Fruit fly (Drosophila melanogaster) whole organism, embryonic: ENCODE data around the gene SecCl.

Source experiments
- Atf3 ChIP-seq: fragments of 200-800 bp; sonication (Bioruptor generic); optimal IDR thresholded peaks from 3 replicates; lab custom pipeline; 2016; ENCODE audit warnings: missing biosample characterization, missing genetic modification characterization
- Bdp1 ChIP-seq: fragments of 200-800 bp; sonication (Bioruptor generic); optimal IDR thresholded peaks from 3 replicates; lab custom pipeline; 2016; ENCODE audit warnings: missing biosample characterization, missing genetic modification characterization
- C15 ChIP-seq: fragments of 200-800 bp; sonication (Bioruptor generic); IDR thresholded peaks from 3 replicates; pipeline ENCODE4 v1.3.6; 2022; ENCODE audit warnings: missing biosample characterization, missing genetic modification characterization
- CG10209 ChIP-seq: fragments of 200-800 bp; sonication (Bioruptor generic); optimal IDR thresholded peaks from 3 replicates; lab custom pipeline; 2017; ENCODE audit warnings: missing biosample characterization, mild to moderate bottlenecking, missing genetic modification characterization, missing genetic modification reagents
- CG10274 ChIP-seq: fragments of 200-800 bp; sonication (Bioruptor generic); optimal IDR thresholded peaks from 3 replicates; lab custom pipeline; 2017; ENCODE audit warnings: missing biosample characterization, mild to moderate bottlenecking, missing genetic modification characterization
- CG10543 ChIP-seq: fragments of 200-800 bp; sonication (Bioruptor generic); optimal IDR thresholded peaks from 3 replicates; lab custom pipeline; 2017; ENCODE audit warnings: missing biosample characterization, mild to moderate bottlenecking, missing genetic modification characterization, moderate library complexity
- CG10959 ChIP-seq: fragments of 200-800 bp; sonication (Bioruptor generic); IDR thresholded peaks from 2 replicates; pipeline ENCODE4 v1.3.6; 2022; ENCODE audit warnings: missing biosample characterization, missing genetic modification characterization
- CG13624 ChIP-seq: fragments of 200-800 bp; sonication (Bioruptor generic); optimal IDR thresholded peaks from 2 replicates; lab custom pipeline; 2016; ENCODE audit warnings: missing biosample characterization, missing genetic modification characterization
- CG14050 ChIP-seq: fragments of 200-800 bp; sonication (Bioruptor generic); IDR thresholded peaks from 3 replicates; pipeline ENCODE4 v1.3.6; 2022; ENCODE audit warnings: missing biosample characterization, missing genetic modification characterization
- CG14710 ChIP-seq: fragments of 200-800 bp; sonication (Bioruptor generic); optimal IDR thresholded peaks from 3 replicates; lab custom pipeline; 2019; ENCODE audit warnings: missing biosample characterization, mild to moderate bottlenecking, missing genetic modification characterization, moderate library complexity
- CG14965 ChIP-seq: fragments of 200-800 bp; sonication (Bioruptor generic); optimal IDR thresholded peaks from 2 replicates; lab custom pipeline; 2016; ENCODE audit warnings: missing biosample characterization, missing genetic modification characterization, borderline replicate concordance
- CG16779 ChIP-seq: fragments of 200-800 bp; sonication (Bioruptor generic); IDR thresholded peaks from 2 replicates; pipeline ENCODE4 v1.3.6; 2022; ENCODE audit warnings: missing biosample characterization, missing genetic modification characterization
- CG17612 ChIP-seq: fragments of 200-800 bp; sonication (Bioruptor generic); IDR thresholded peaks from 2 replicates; pipeline ENCODE4 v1.3.6; 2022; ENCODE audit warnings: missing biosample characterization, missing genetic modification characterization
- CG18262 ChIP-seq: fragments of 200-800 bp; optimal IDR thresholded peaks from 3 replicates; lab custom pipeline; 2019; ENCODE audit warnings: missing biosample characterization, mild to moderate bottlenecking, missing genetic modification characterization, moderate library complexity
- CG2202 ChIP-seq: fragments of 200-800 bp; sonication (Bioruptor generic); optimal IDR thresholded peaks from 2 replicates; lab custom pipeline; 2018; ENCODE audit warnings: missing biosample characterization, mild to moderate bottlenecking, missing genetic modification characterization
- CG30020 ChIP-seq: fragments of 200-800 bp; optimal IDR thresholded peaks from 2 replicates; lab custom pipeline; 2019; ENCODE audit warnings: missing biosample characterization, mild to moderate bottlenecking, missing genetic modification characterization, moderate library complexity
- CG6272 ChIP-seq: fragments of 200-800 bp; sonication (Bioruptor generic); IDR thresholded peaks from 2 replicates; pipeline ENCODE4 v1.3.6; 2022; ENCODE audit warnings: missing biosample characterization, missing genetic modification characterization
- CG7786 ChIP-seq: fragments of 200-800 bp; sonication (Bioruptor generic); optimal IDR thresholded peaks from 2 replicates; lab custom pipeline; 2016; ENCODE audit warnings: missing biosample characterization, missing genetic modification characterization
- CG9215 ChIP-seq: fragments of 200-800 bp; sonication (Bioruptor generic); IDR thresholded peaks from 2 replicates; pipeline ENCODE4 v1.3.6; 2022; ENCODE audit warnings: missing biosample characterization, missing genetic modification characterization
- Camta ChIP-seq: fragments of 200-800 bp; sonication (Bioruptor generic); optimal IDR thresholded peaks from 2 replicates; lab custom pipeline; 2016; ENCODE audit warnings: missing biosample characterization, missing genetic modification characterization
- GATAe ChIP-seq: fragments of 200-800 bp; sonication (Bioruptor generic); conservative IDR thresholded peaks from 2 replicates; pipeline ENCODE4 v1.3.6; 2022; ENCODE audit warnings: missing biosample characterization, missing genetic modification characterization
- HHEX ChIP-seq: fragments of 200-800 bp; sonication (Bioruptor generic); optimal IDR thresholded peaks from 3 replicates; lab custom pipeline; 2017; ENCODE audit warnings: missing biosample characterization, mild to moderate bottlenecking, missing genetic modification characterization, missing genetic modification reagents
- HLH4C ChIP-seq: fragments of 200-800 bp; sonication (Bioruptor generic); IDR thresholded peaks from 3 replicates; pipeline ENCODE4 v1.3.6; 2022; ENCODE audit warnings: missing biosample characterization, missing genetic modification characterization; ENCODE audit not compliant: partially characterized antibody
- Hey ChIP-seq: fragments of 200-800 bp; sonication (Bioruptor generic); optimal IDR thresholded peaks from 3 replicates; lab custom pipeline; 2018; ENCODE audit warnings: missing biosample characterization, mild to moderate bottlenecking, missing genetic modification characterization
- Kr ChIP-seq: fragments of 200-800 bp; sonication (Bioruptor generic); optimal IDR thresholded peaks from 2 replicates; lab custom pipeline; 2017; ENCODE audit warnings: missing biosample characterization, mild to moderate bottlenecking, missing genetic modification characterization
- Lhr ChIP-seq: fragments of 200-800 bp; sonication (Bioruptor generic); optimal IDR thresholded peaks from 3 replicates; lab custom pipeline; 2017; ENCODE audit warnings: mild to moderate bottlenecking, missing biosample characterization, missing genetic modification reagents, missing genetic modification characterization
- Lim3 ChIP-seq: fragments of 200-800 bp; sonication (Bioruptor generic); IDR thresholded peaks from 2 replicates; pipeline ENCODE4 v1.3.6; 2022; ENCODE audit warnings: missing biosample characterization, missing genetic modification characterization
- MTF-1 ChIP-seq: fragments of 200-800 bp; sonication (Bioruptor generic); optimal IDR thresholded peaks from 2 replicates; lab custom pipeline; 2018; ENCODE audit warnings: missing biosample characterization, mild to moderate bottlenecking, missing genetic modification characterization, borderline replicate concordance
- Mad ChIP-seq: fragments of 200-800 bp; sonication (Bioruptor generic); optimal IDR thresholded peaks from 2 replicates; lab custom pipeline; 2016; ENCODE audit warnings: missing biosample characterization, missing genetic modification characterization
- Nf-YC ChIP-seq: fragments of 200-800 bp; optimal IDR thresholded peaks from 3 replicates; lab custom pipeline; 2019; ENCODE audit warnings: missing biosample characterization, mild to moderate bottlenecking, missing genetic modification characterization, moderate library complexity
- Scr ChIP-seq: fragments of 200-800 bp; sonication (Bioruptor generic); IDR thresholded peaks from 2 replicates; pipeline ENCODE4 v1.3.6; 2022; ENCODE audit warnings: missing biosample characterization, missing genetic modification characterization; ENCODE audit not compliant: partially characterized antibody
- Side ChIP-seq: fragments of 200-800 bp; sonication (Bioruptor generic); optimal IDR thresholded peaks from 2 replicates; lab custom pipeline; 2016; ENCODE audit warnings: missing biosample characterization, missing genetic modification characterization
- Sry-β ChIP-seq: fragments of 200-800 bp; sonication (Bioruptor generic); optimal IDR thresholded peaks from 2 replicates; lab custom pipeline; 2018; ENCODE audit warnings: missing biosample characterization, mild to moderate bottlenecking, missing genetic modification characterization, moderate library complexity
- Sry-δ ChIP-seq: fragments of 200-800 bp; sonication (Bioruptor generic); optimal IDR thresholded peaks from 2 replicates; lab custom pipeline; 2016; ENCODE audit warnings: missing biosample characterization, missing genetic modification characterization
- cas ChIP-seq: fragments of 200-800 bp; sonication (Bioruptor generic); IDR thresholded peaks from 2 replicates; pipeline ENCODE4 v1.3.6; 2022; ENCODE audit warnings: missing biosample characterization, missing genetic modification characterization
- cato ChIP-seq: fragments of 200-800 bp; sonication (Bioruptor generic); optimal IDR thresholded peaks from 2 replicates; lab custom pipeline; 2016; ENCODE audit warnings: missing biosample characterization, missing genetic modification characterization, borderline replicate concordance
- dati ChIP-seq: fragments of 200-800 bp; sonication (Bioruptor generic); IDR thresholded peaks from 2 replicates; pipeline ENCODE4 v1.3.6; 2022; ENCODE audit warnings: missing biosample characterization, missing genetic modification characterization
- dysf ChIP-seq: fragments of 200-800 bp; sonication (Bioruptor generic); IDR thresholded peaks from 3 replicates; pipeline ENCODE4 v1.3.6; 2022; ENCODE audit warnings: missing biosample characterization, missing genetic modification characterization
- en ChIP-seq: fragments of 200-800 bp; sonication (Bioruptor generic); optimal IDR thresholded peaks from 2 replicates; lab custom pipeline; 2016; ENCODE audit warnings: missing biosample characterization, missing genetic modification characterization
- eyg ChIP-seq: fragments of 200-800 bp; sonication (Bioruptor generic); optimal IDR thresholded peaks from 3 replicates; lab custom pipeline; 2016; ENCODE audit warnings: missing biosample characterization, missing genetic modification characterization
- hbn ChIP-seq: fragments of 200-800 bp; sonication (Bioruptor generic); IDR thresholded peaks from 2 replicates; pipeline ENCODE4 v1.3.6; 2022; ENCODE audit warnings: missing biosample characterization, missing genetic modification characterization; ENCODE audit not compliant: partially characterized antibody
- lbe ChIP-seq: fragments of 200-800 bp; sonication (Bioruptor generic); optimal IDR thresholded peaks from 2 replicates; lab custom pipeline; 2016; ENCODE audit warnings: missing biosample characterization, mild to moderate bottlenecking, missing genetic modification characterization
- nau ChIP-seq: fragments of 200-800 bp; sonication (Bioruptor generic); optimal IDR thresholded peaks from 3 replicates; lab custom pipeline; 2017; ENCODE audit warnings: missing biosample characterization, mild to moderate bottlenecking, missing genetic modification characterization, missing genetic modification reagents
- nom ChIP-seq: fragments of 200-800 bp; sonication (Bioruptor generic); optimal IDR thresholded peaks from 2 replicates; lab custom pipeline; 2017; ENCODE audit warnings: missing biosample characterization, missing genetic modification characterization, mild to moderate bottlenecking, moderate library complexity, missing genetic modification reagents
- psq ChIP-seq: fragments of 200-800 bp; sonication (Bioruptor generic); optimal IDR thresholded peaks from 2 replicates; lab custom pipeline; 2017; ENCODE audit warnings: missing biosample characterization, missing genetic modification characterization
- sc ChIP-seq, 3 experiments: fragments of >200 bp in 2 of 3; fragments of 200-800 bp in 1 of 3; sonication (Bioruptor generic) in 1 of 3; optimal IDR thresholded peaks; 2 replicates in 2 of 3; 3 replicates in 1 of 3; lab custom pipeline; 2017; ENCODE audit warnings: mild to moderate bottlenecking in 1 of 3, missing biosample characterization in 1 of 3, missing genetic modification characterization in 1 of 3, missing genetic modification reagents in 1 of 3
- shn ChIP-seq: fragments of 200-800 bp; sonication (Bioruptor generic); optimal IDR thresholded peaks from 3 replicates; lab custom pipeline; 2016; ENCODE audit warnings: missing biosample characterization, missing genetic modification characterization
- slbo ChIP-seq: fragments of 200-800 bp; sonication (Bioruptor generic); IDR thresholded peaks from 2 replicates; pipeline ENCODE4 v1.3.6; 2022; ENCODE audit warnings: missing biosample characterization, missing genetic modification characterization
- usp ChIP-seq: fragments of >200 bp; optimal IDR thresholded peaks from 2 replicates; lab custom pipeline; 2017; ENCODE audit warnings: missing biosample characterization, missing genetic modification characterization
- zfh2 ChIP-seq: fragments of 200-800 bp; sonication (Bioruptor generic); optimal IDR thresholded peaks from 2 replicates; lab custom pipeline; 2016; ENCODE audit warnings: missing biosample characterization, missing genetic modification characterization

SecCl gene

dm6 chr3L:17495266-17495961, 25.5 kb downstream of the SecCl start (continued):
- peak; percentile 49 for TF ChIP-seq CG14710 (tag; lab: Kevin White, UChicago)
- no peak for TF ChIP-seq CG17612
- TF ChIP-seq CG6272 (GFP tag; lab: Robert Waterston, UW): no peak
- no peak for TF ChIP-seq CG10959 (GFP tag; lab: Robert Waterston, UW)
- no peak for TF ChIP-seq cato
- TF ChIP-seq CG30020 (tag; lab: Kevin White, UChicago): no peak
- TF ChIP-seq MTF-1 (GFP tag; lab: Kevin White, UChicago): no peak
- TF ChIP-seq CG14965 (GFP tag; lab: Kevin White, UChicago): no peak
- TF ChIP-seq HHEX (GFP tag; lab: Kevin White, UChicago): no peak
- no peak for TF ChIP-seq CG14050 (GFP tag; lab: Robert Waterston, UW)
- peak; percentile 25 for TF ChIP-seq lbe
- no peak for TF ChIP-seq slbo (GFP tag; lab: Robert Waterston, UW)
- peak; percentile 9 for TF ChIP-seq CG10209 (GFP tag; lab: Kevin White, UChicago)
- TF ChIP-seq cas (GFP tag; lab: Robert Waterston, UW): no peak
- TF ChIP-seq nom (GFP tag; lab: Kevin White, UChicago): peak; percentile 28
- TF ChIP-seq nau (GFP tag; lab: Kevin White, UChicago): no peak
- no peak for TF ChIP-seq en (GFP tag; lab: Kevin White, UChicago)
- TF ChIP-seq CG9215: no peak
- peak; percentile 0 for TF ChIP-seq Camta (GFP tag; lab: Kevin White, UChicago)
- TF ChIP-seq CG2202 (tag; lab: Kevin White, UChicago): peak; percentile 22
- no peak for TF ChIP-seq usp
- TF ChIP-seq eyg (GFP tag; lab: Kevin White, UChicago): no peak
- no peak for TF ChIP-seq Nf-YC (tag; lab: Kevin White, UChicago)
- no peak for TF ChIP-seq CG7786 (GFP tag; lab: Kevin White, UChicago)
- TF ChIP-seq sc (optimal IDR thresholded peaks at IDR 0.05; lab: Kevin White, UChicago): no peak
- no peak for TF ChIP-seq sc (GFP tag; optimal IDR thresholded peaks at IDR 0.05; lab: Kevin White, UChicago)
- no peak for TF ChIP-seq GATAe (GFP tag; lab: Robert Waterston, UW)
- no peak for TF ChIP-seq CG13624 (GFP tag; lab: Kevin White, UChicago)
- no peak for TF ChIP-seq Lhr (GFP tag; lab: Kevin White, UChicago)
- no peak for TF ChIP-seq zfh2 (GFP tag; lab: Kevin White, UChicago)
- no peak for TF ChIP-seq Mad (GFP tag; lab: Kevin White, UChicago)
- TF ChIP-seq HLH4C (GFP tag; lab: Robert Waterston, UW): no peak
- 0 out of 3 replicates have a peak, but pooled peaks have one; percentile 9 for TF ChIP-seq dysf (GFP tag; lab: Robert Waterston, UW)
- TF ChIP-seq CG10543 (GFP tag; lab: Kevin White, UChicago): no peak
- peak; percentile 67 for TF ChIP-seq CG18262
- peak; percentile 13 for TF ChIP-seq Side (GFP tag; lab: Kevin White, UChicago)
- no peak for TF ChIP-seq Lim3 (GFP tag; lab: Robert Waterston, UW)
- no peak for TF ChIP-seq shn (GFP tag; lab: Kevin White, UChicago)
- no peak for TF ChIP-seq C15
- TF ChIP-seq CG16779 (GFP tag; lab: Robert Waterston, UW): no peak
- TF ChIP-seq CG10274 (GFP tag; lab: Kevin White, UChicago): no peak
- TF ChIP-seq Sry-β: no peak
- no peak for TF ChIP-seq Hey (tag; lab: Kevin White, UChicago)
- no peak for TF ChIP-seq dati (GFP tag; lab: Robert Waterston, UW)
- TF ChIP-seq hbn (GFP tag; lab: Robert Waterston, UW): no peak
- no peak for TF ChIP-seq Atf3
- TF ChIP-seq Bdp1 (GFP tag; lab: Kevin White, UChicago): no peak
- no peak for TF ChIP-seq Kr (GFP tag; lab: Kevin White, UChicago)
- no peak for TF ChIP-seq psq (GFP tag; lab: Kevin White, UChicago)
- no peak for TF ChIP-seq Sry-δ (GFP tag; lab: Kevin White, UChicago)
- TF ChIP-seq Scr (GFP tag; lab: Robert Waterston, UW): no peak
